Worm (Caenorhabditis elegans): ENCODE results near the gene twk-28.
A peak's percentile ranks its signal among the peaks of the same experiment; 100 is the strongest.

DNA sequence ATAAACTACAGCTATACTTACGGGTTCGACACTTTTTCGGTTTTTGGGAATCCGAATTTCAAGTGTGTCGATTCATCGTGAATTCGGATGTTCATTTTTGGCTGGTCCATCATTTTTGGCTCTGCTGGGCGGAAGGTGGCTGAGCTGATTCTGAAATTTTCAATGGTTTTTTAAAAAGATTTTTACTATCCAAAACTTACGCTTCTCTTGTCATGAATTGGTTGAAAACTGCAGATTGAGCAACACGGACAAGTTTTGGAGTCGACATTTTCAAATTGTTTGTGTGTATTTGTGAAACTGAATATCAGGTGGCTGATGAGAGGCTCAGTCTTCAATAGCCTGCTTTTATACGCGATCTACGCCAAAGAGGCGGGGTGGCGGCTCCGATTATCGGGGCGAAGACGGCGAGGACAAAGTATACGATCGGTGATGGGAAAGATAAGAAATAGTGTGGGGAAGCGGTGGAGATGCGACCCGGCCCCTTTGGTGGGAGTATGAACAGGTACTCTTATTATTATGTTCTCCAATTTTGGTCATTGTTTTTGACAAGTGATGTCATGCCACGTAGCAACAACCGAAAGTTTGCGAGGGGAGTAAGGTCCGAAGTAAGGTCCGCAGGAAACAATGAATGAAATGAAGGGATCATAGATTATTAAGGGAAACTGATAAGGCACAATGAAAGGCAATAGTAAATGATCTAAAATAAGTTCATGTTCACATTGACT lies 32.1 kb downstream of the twk-28 start, which contains the start of gene F48D6.4:
- TF ChIP-seq hlh-1 (tag; optimal IDR thresholded peaks at IDR 0.05) (peak; percentile 41), bed-3 (GFP tag; optimal IDR thresholded peaks at IDR 0.05) (no peak), pha-4 (tag; optimal IDR thresholded peaks at IDR 0.05) (no peak), lin-13 (tag; optimal IDR thresholded peaks at IDR 0.05) (no peak), mep-1 (tag; optimal IDR thresholded peaks at IDR 0.05) (no peak), nhr-237 (tag; optimal IDR thresholded peaks at IDR 0.05) (no peak), unc-39 (tag; optimal IDR thresholded peaks at IDR 0.05) (no peak), nhr-28 (tag; optimal IDR thresholded peaks at IDR 0.05) (no peak), elt-3 (tag; optimal IDR thresholded peaks at IDR 0.05) (no peak), ces-1 (GFP tag; optimal IDR thresholded peaks at IDR 0.05) (no peak), ceh-83 (GFP tag; optimal IDR thresholded peaks at IDR 0.05) (no peak), nhr-76 (tag; optimal IDR thresholded peaks at IDR 0.05) (no peak)
